Worm (Caenorhabditis elegans): ENCODE measurements around the gene srx-33.

DNA sequence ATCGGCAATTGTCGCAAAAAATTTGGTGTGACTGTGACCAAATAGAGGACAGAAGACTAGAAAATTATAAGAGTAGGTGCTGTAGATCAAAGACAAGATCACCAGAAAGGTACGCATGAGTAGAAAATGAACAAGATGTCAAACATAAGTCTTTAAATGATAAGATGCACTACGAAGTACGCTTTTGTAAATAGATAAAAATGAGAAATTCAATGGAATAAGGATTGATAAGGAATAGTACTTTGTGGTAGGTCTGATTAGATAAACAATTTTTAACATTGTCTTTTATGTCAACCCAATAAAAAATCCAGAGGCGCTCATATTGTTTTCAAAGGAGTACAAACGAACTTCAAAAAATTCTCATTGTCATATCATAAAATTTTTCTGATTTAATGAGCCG, 31.9 kb upstream of the srx-33 start, which contains the start of gene F10D2.8:
- TF ChIP-seq cog-1 (tag; optimal IDR thresholded peaks at IDR 0.05) (no peak), ref-1 (GFP tag; conservative IDR thresholded peaks at IDR 0.05) (no peak), flt-1 (GFP tag; IDR thresholded peaks at IDR 0.05) (no peak)

Data from whole organism, midembryonic.